Worm (Caenorhabditis elegans): Measurements from ENCODE around the gene vps-16.

DNA sequence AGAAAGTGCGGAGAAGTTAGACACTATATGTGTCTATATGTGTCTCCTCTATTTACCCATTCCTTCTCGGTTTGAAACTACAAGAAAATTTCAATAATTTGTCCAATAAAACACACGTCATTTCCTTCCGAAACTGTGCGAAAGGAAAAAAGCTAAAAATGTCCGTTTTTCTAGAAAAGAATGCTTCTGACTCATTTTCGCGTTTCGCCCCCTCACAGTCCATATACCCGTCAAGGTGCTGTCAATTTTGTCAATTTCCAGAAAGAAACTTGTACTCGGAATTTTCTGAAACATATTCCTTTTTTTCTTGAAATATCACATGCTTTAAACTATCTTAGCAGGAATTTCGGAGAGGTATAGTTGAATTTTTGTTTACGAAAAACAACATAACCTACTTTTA, 30.2 kb upstream of the vps-16 start:
- TF ChIP-seq him-1 (tag; optimal IDR thresholded peaks at IDR 0.05) (no peak), W03F9.2 (tag; optimal IDR thresholded peaks at IDR 0.05) (no peak), dao-5 (tag; optimal IDR thresholded peaks at IDR 0.05) (no peak)

Measured in whole organism, L4/young adult.